Fruit fly (Drosophila melanogaster) whole organism, wandering third instar larva: Measurements from ENCODE around the gene CG11360.

Experiments
- Dfd ChIP-seq: fragments of >200 bp; optimal IDR thresholded peaks from 2 replicates; lab custom pipeline; 2017; ENCODE audit warnings: missing biosample characterization, missing genetic modification characterization
- Myc ChIP-seq: fragments of >200 bp; optimal IDR thresholded peaks from 2 replicates; lab custom pipeline; 2017
- foxo ChIP-seq, 2 experiments: fragments of 200-800 bp; sonication (Bioruptor generic); optimal IDR thresholded peaks; 2 replicates in 1 of 2; 3 replicates in 1 of 2; lab custom pipeline; 2016 to 2017; ENCODE audit warnings: missing biosample characterization in 2 of 2, missing genetic modification characterization in 2 of 2
- psq ChIP-seq: fragments of 200-800 bp; sonication (Bioruptor generic); optimal IDR thresholded peaks from 3 replicates; lab custom pipeline; 2017; ENCODE audit warnings: missing biosample characterization, mild to moderate bottlenecking, missing genetic modification characterization, moderate library complexity

dm6 chr4:695845-696244 is 24.9 kb downstream of the CG11360 start, which contains the start of gene myo:
- TF ChIP-seq foxo (GFP tag; optimal IDR thresholded peaks at IDR 0.05; lab: Kevin White, UChicago), result no peak
- TF ChIP-seq Myc (lab: Kevin White, UChicago), result no peak
- no peak for TF ChIP-seq Dfd
- peak; percentile 16 for TF ChIP-seq psq (GFP tag; lab: Kevin White, UChicago)
